Fruit fly (Drosophila melanogaster) whole organism, prepupa: ENCODE results near the gene CG33299.

ENCODE experiments used
- CG32006 ChIP-seq: fragments of 200-800 bp; sonication (Bioruptor generic); optimal IDR thresholded peaks from 3 replicates; lab custom pipeline; 2017; ENCODE audit warnings: missing biosample characterization, mild to moderate bottlenecking, missing genetic modification characterization
- Ets96B ChIP-seq: fragments of 200-800 bp; optimal IDR thresholded peaks from 2 replicates; lab custom pipeline; 2019; ENCODE audit warnings: missing biosample characterization, mild to moderate bottlenecking, missing genetic modification characterization, moderate library complexity
- Hr39 ChIP-seq: fragments of 200-800 bp; sonication (Bioruptor generic); optimal IDR thresholded peaks from 2 replicates; lab custom pipeline; 2016; ENCODE audit warnings: missing biosample characterization, missing genetic modification characterization
- Sox15 ChIP-seq: fragments of 200-800 bp; sonication (Bioruptor generic); optimal IDR thresholded peaks from 3 replicates; lab custom pipeline; 2016; ENCODE audit warnings: missing biosample characterization, missing genetic modification characterization
- eg ChIP-seq: fragments of 200-800 bp; sonication (Bioruptor generic); IDR thresholded peaks from 3 replicates; pipeline ENCODE4 v1.3.6; 2022; ENCODE audit warnings: missing biosample characterization, missing genetic modification characterization
- fd59A ChIP-seq: fragments of 200-800 bp; sonication (Bioruptor generic); optimal IDR thresholded peaks from 2 replicates; lab custom pipeline; 2017; ENCODE audit warnings: missing biosample characterization, mild to moderate bottlenecking, missing genetic modification characterization, missing genetic modification reagents
- lz ChIP-seq: fragments of 200-800 bp; sonication (Bioruptor generic); optimal IDR thresholded peaks from 3 replicates; lab custom pipeline; 2016; ENCODE audit warnings: missing biosample characterization, missing genetic modification characterization
- net ChIP-seq: fragments of 200-800 bp; sonication (Bioruptor generic); optimal IDR thresholded peaks from 3 replicates; lab custom pipeline; 2016; ENCODE audit warnings: missing biosample characterization, missing genetic modification characterization

dm6 chr2L:9697561-9697960, 41.2 kb downstream of the CG33299 start:
- no peak for TF ChIP-seq net (GFP tag; lab: Kevin White, UChicago)
- TF ChIP-seq CG32006 (GFP tag; lab: Kevin White, UChicago): no peak
- TF ChIP-seq Hr39 (GFP tag; lab: Kevin White, UChicago): no peak
- TF ChIP-seq eg: no peak
- no peak for TF ChIP-seq Sox15
- no peak for TF ChIP-seq Ets96B
- no peak for TF ChIP-seq fd59A (GFP tag; lab: Kevin White, UChicago)
- no peak for TF ChIP-seq lz (GFP tag; lab: Kevin White, UChicago)
